Worm (Caenorhabditis elegans): ENCODE results near the gene srw-77.

The srw-77 gene

DNA sequence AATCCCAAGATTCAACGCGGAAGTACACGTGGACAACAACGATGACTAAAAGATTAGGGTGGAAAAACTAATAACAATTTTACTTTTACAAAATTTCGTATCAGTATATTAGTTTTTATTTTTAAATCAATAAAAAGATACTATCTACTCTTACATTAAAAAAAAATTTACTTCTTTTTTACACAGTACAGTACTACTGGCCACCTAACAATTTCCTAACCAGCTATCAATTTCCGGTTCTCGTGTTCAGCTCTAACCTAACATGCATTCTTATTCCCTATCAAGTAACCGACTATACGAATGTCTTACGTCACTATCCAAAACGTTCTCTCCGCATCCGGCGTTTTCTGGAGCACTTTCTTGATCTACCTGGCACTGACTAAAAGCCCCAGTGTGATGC, 13.9 kb downstream of the srw-77 start, which contains the start of gene srd-21:
Gene srd-21, plus strand, starts transcription at position 301 of the 400 bp plus-strand sequence.
- TF ChIP-seq sem-4 (tag; optimal IDR thresholded peaks at IDR 0.05) (no peak), nhr-10 (tag; optimal IDR thresholded peaks at IDR 0.05) (no peak), mbf-1 (tag; optimal IDR thresholded peaks at IDR 0.05) (no peak), lsy-2 (tag; optimal IDR thresholded peaks at IDR 0.05) (no peak), alr-1 (tag; optimal IDR thresholded peaks at IDR 0.05) (no peak), mab-5 (tag; optimal IDR thresholded peaks at IDR 0.05) (no peak), sma-3 (GFP tag; optimal IDR thresholded peaks at IDR 0.05) (no peak), unc-62 (GFP tag; optimal IDR thresholded peaks at IDR 0.05) (no peak), crh-2 (tag; optimal IDR thresholded peaks at IDR 0.05) (no peak), C34F6.9 (tag; optimal IDR thresholded peaks at IDR 0.05) (no peak), ztf-11 (tag; optimal IDR thresholded peaks at IDR 0.05) (no peak), nhr-25 (tag; optimal IDR thresholded peaks at IDR 0.05) (no peak)

DNA sequence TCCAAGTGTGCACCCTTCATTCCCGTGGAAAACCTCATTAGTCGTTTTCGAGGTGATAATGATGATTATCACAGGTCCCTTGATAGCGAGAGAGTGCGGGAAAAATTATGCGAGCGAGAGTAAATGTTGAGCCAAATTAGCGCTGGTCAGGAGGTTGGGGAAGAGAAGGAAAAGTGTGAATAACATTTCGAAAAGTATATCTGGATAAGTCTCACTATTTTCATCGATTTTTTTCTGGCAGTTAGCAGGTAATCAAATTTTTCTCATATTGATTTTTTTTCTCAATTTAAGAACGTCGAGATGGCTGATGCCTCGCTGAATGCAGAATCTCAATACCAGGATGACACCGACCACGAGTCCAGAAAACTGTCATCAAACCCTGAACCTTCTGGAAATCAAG, 14.5 kb downstream of the srw-77 start, which contains the start of gene W06G6.2:
Gene W06G6.2, plus strand, starts transcription at position 301 of the 400 bp plus-strand sequence.
- no peak for TF ChIP-seq R02D3.7 (tag; optimal IDR thresholded peaks at IDR 0.05)
- TF ChIP-seq gmeb-1 (tag; optimal IDR thresholded peaks at IDR 0.05) = no peak
- no peak for TF ChIP-seq crh-2 (tag; optimal IDR thresholded peaks at IDR 0.05)
- TF ChIP-seq elt-3 (tag; optimal IDR thresholded peaks at IDR 0.05) = no peak
- no peak for TF ChIP-seq dmd-4 (tag; optimal IDR thresholded peaks at IDR 0.05)
- no peak for TF ChIP-seq ceh-82 (tag; optimal IDR thresholded peaks at IDR 0.05)
- TF ChIP-seq ZK546.5 (tag; optimal IDR thresholded peaks at IDR 0.05) = no peak
- TF ChIP-seq sem-4 (tag; optimal IDR thresholded peaks at IDR 0.05) = no peak
- TF ChIP-seq zag-1 (tag; optimal IDR thresholded peaks at IDR 0.05) = no peak
- no peak for TF ChIP-seq nhr-23 (tag; optimal IDR thresholded peaks at IDR 0.05)
- no peak for TF ChIP-seq lin-13 (GFP tag; optimal IDR thresholded peaks at IDR 0.05)

DNA sequence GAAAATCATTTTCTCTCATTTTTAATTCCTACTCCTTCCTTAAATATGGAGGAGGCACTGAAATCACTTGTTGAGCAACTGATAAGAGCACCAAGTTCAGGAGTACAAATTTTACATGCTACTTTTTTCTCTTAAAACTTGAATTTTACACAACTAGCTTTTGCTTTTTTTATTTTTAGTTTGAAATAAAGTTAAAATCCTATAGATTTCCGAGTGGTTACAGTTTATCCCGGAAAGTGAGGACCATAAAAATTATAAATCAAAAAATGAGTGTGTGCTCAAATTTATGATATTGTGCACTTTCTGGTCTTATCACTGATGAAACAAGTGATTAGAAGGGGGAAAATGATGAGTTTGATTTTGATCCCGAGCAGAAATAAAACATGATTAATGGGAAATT, 15.5 kb downstream of the srw-77 start, which contains the start of gene oac-53:
Gene oac-53, minus strand, starts transcription at position 9 of the 400 bp plus-strand sequence.
- TF ChIP-seq fos-1 (tag; optimal IDR thresholded peaks at IDR 0.05) (peak; percentile 69), elt-3 (tag; optimal IDR thresholded peaks at IDR 0.05) (no peak)

- TF ChIP-seq ceh-16 (tag; optimal IDR thresholded peaks at IDR 0.05) (no peak), lsy-2 (tag; optimal IDR thresholded peaks at IDR 0.05) (no peak), nhr-11 (tag; optimal IDR thresholded peaks at IDR 0.05) (no peak), nhr-129 (tag; optimal IDR thresholded peaks at IDR 0.05) (no peak), nhr-6 (tag; optimal IDR thresholded peaks at IDR 0.05) (no peak), sem-4 (tag; optimal IDR thresholded peaks at IDR 0.05) (no peak), lin-13 (GFP tag; optimal IDR thresholded peaks at IDR 0.05) (no peak), ceh-82 (tag; optimal IDR thresholded peaks at IDR 0.05) (no peak), dmd-4 (tag; optimal IDR thresholded peaks at IDR 0.05) (no peak), nhr-12 (tag; optimal IDR thresholded peaks at IDR 0.05) (no peak), zag-1 (tag; optimal IDR thresholded peaks at IDR 0.05) (no peak), lin-11 (tag; optimal IDR thresholded peaks at IDR 0.05) (no peak)
Measured at ce11 chrV:16622754-16623261, 20.6 kb downstream of the srw-77 start, which contains the start of gene Y70C5A.2. Gene Y70C5A.2, minus strand, starts transcription at chrV:16623211.

DNA sequence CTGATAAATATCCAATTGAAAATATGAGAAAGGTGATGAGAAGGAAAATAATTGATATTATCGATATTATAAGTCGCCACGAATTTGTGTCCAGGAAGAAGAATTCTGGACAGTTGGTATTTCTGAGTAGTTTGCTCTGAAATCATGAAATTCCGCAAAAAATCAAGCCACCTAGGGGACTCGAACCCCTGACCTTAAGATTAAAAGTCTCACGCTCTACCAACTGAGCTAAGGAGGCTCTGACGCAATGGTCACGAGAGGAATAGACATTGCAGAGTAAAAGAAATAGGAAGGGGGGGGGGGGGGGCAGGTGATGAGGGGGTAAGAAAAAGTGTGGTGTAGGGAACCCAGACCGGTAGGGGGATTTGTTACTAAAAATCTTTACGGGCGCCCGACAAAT, 21.6 kb downstream of the srw-77 start:
- TF ChIP-seq ceh-16 (tag; optimal IDR thresholded peaks at IDR 0.05) = no peak
- no peak for TF ChIP-seq R02D3.7 (tag; optimal IDR thresholded peaks at IDR 0.05)
- no peak for TF ChIP-seq nhr-21 (tag; optimal IDR thresholded peaks at IDR 0.05)
- TF ChIP-seq mbf-1 (tag; optimal IDR thresholded peaks at IDR 0.05) = no peak
- no peak for TF ChIP-seq sma-9 (GFP tag; optimal IDR thresholded peaks at IDR 0.05)
- TF ChIP-seq sma-9 (tag; optimal IDR thresholded peaks at IDR 0.05) = no peak
- no peak for TF ChIP-seq ztf-1 (GFP tag; conservative IDR thresholded peaks at IDR 0.05)
- TF ChIP-seq nhr-77 (tag; optimal IDR thresholded peaks at IDR 0.05) = no peak
- TF ChIP-seq unc-62 (GFP tag; optimal IDR thresholded peaks at IDR 0.05) = no peak
- TF ChIP-seq mdl-1 (tag; optimal IDR thresholded peaks at IDR 0.05) = no peak
- TF ChIP-seq lin-11 (tag; optimal IDR thresholded peaks at IDR 0.05) = no peak

ce11 chrV:16620874-16621273, 22.6 kb downstream of the srw-77 start, which contains the start of gene Y70C5A.3:
Gene Y70C5A.3, minus strand, starts transcription at chrV:16620923.
- TF ChIP-seq nhr-11 (tag; optimal IDR thresholded peaks at IDR 0.05) = no peak
- no peak for TF ChIP-seq dmd-4 (tag; optimal IDR thresholded peaks at IDR 0.05)
- no peak for TF ChIP-seq nhr-237 (tag; optimal IDR thresholded peaks at IDR 0.05)
- TF ChIP-seq fos-1 (tag; optimal IDR thresholded peaks at IDR 0.05) = peak; percentile 22

All from whole organism, L2 larva.